Worm (Caenorhabditis elegans): Measurements from ENCODE around the gene B0034.4.

DNA sequence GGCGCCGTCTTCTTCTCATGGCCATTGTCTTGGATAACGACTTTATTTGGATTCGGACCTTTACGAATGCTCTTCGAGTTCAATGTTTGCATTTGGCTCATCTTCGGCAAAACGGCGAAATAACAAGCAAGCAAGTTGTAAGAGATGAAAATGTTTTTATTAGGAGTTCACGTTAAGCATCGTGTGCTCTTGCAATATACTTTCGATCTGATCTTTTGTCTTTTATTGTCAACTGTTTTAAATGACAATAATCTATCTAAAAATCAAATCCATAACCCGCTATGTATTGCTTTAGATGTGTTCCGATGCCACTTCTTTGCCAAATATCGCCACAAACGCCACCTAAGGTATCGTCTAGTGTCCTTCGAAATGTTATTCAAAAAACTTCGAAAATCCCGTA is 47.1 kb upstream of the B0034.4 start, which contains the start of gene ZK84.5:
- TF ChIP-seq ama-1 (optimal IDR thresholded peaks at IDR 0.05) (no peak), F13C5.2 (tag; optimal IDR thresholded peaks at IDR 0.05) (no peak), pes-1 (GFP tag; IDR thresholded peaks at IDR 0.05) (no peak)
